Worm (Caenorhabditis elegans) whole organism, L1 larva: ENCODE results near the gene Y39B6A.10.

Experiments used
- C04F5.9 ChIP-seq: sonication (generic microtip); optimal IDR thresholded peaks from 2 replicates; lab custom pipeline; 2016; ENCODE audit warnings: missing genetic modification characterization, missing compliant biosample characterization
- C16A3.4 ChIP-seq: fragments of 150-350 bp; optimal IDR thresholded peaks from 2 replicates; lab custom pipeline; 2014; ENCODE audit warnings: missing biosample characterization, missing genetic modification characterization
- C34B4.2 ChIP-seq: sonication (generic microtip); optimal IDR thresholded peaks from 2 replicates; lab custom pipeline; 2017; ENCODE audit warnings: mild to moderate bottlenecking, missing genetic modification characterization, missing compliant biosample characterization
- Y116A8C.19 ChIP-seq: sonication (generic microtip); optimal IDR thresholded peaks from 2 replicates; lab custom pipeline; 2016; ENCODE audit warnings: missing compliant biosample characterization, missing genetic modification characterization, borderline replicate concordance
- alr-1 ChIP-seq: fragments of 200-800 bp; sonication (Bioruptor generic); optimal IDR thresholded peaks from 2 replicates; lab custom pipeline; 2018; ENCODE audit warnings: borderline replicate concordance, mild to moderate bottlenecking, missing genetic modification characterization, missing compliant biosample characterization
- ama-1 ChIP-seq: fragments of 150-350 bp; optimal IDR thresholded peaks from 2 replicates; lab custom pipeline; 2014
- ceh-63 ChIP-seq: fragments of 200-800 bp; sonication (Bioruptor generic); optimal IDR thresholded peaks from 2 replicates; lab custom pipeline; 2018; ENCODE audit warnings: mild to moderate bottlenecking, missing genetic modification characterization, missing compliant biosample characterization
- ceh-82 ChIP-seq, 3 experiments: fragments of 150-350 bp in 1 of 3; sonication (generic microtip) in 2 of 3; optimal IDR thresholded peaks; 2 replicates each; lab custom pipeline; 2014 to 2017; ENCODE audit warnings: missing biosample characterization in 3 of 3, missing genetic modification characterization in 3 of 3
- ceh-88 ChIP-seq: fragments of 200-800 bp; sonication (Bioruptor generic); IDR thresholded peaks from 2 replicates; pipeline ENCODE4 v1.3.6; 2022; ENCODE audit warnings: missing genetic modification characterization, missing compliant biosample characterization
- ceh-90 ChIP-seq: sonication (generic microtip); optimal IDR thresholded peaks from 2 replicates; lab custom pipeline; 2016; ENCODE audit warnings: missing genetic modification characterization, missing compliant biosample characterization
- dpl-1 ChIP-seq, 3 experiments: fragments of 150-350 bp in 2 of 3; sonication (generic microtip) in 1 of 3; optimal IDR thresholded peaks; 2 replicates each; lab custom pipeline; 2014 to 2017; ENCODE audit warnings: missing biosample characterization in 3 of 3, missing genetic modification characterization in 3 of 3, missing genetic modification reagents in 3 of 3
- dsc-1 ChIP-seq: sonication (generic microtip); optimal IDR thresholded peaks from 2 replicates; lab custom pipeline; 2016; ENCODE audit warnings: mild to moderate bottlenecking, missing genetic modification characterization, missing compliant biosample characterization
- egl-13 ChIP-seq: sonication (generic microtip); optimal IDR thresholded peaks from 2 replicates; lab custom pipeline; 2016; ENCODE audit warnings: missing genotype, missing genetic modification reagents, missing genetic modification characterization, missing compliant biosample characterization
- elt-3 ChIP-seq, 6 experiments: fragments of 150-350 bp in 1 of 6; sonication (generic microtip); optimal IDR thresholded peaks; 2 replicates each; lab custom pipeline; 2017 to 2018; ENCODE audit warnings: missing biosample characterization in 6 of 6, missing genetic modification characterization in 6 of 6, inconsistent platforms in 1 of 6
- ets-5 ChIP-seq: fragments of 200-800 bp; sonication (Bioruptor generic); IDR thresholded peaks from 2 replicates; pipeline ENCODE4 v1.3.6; 2022; ENCODE audit warnings: missing genetic modification characterization, missing compliant biosample characterization
- fkh-4 ChIP-seq: sonication (generic microtip); optimal IDR thresholded peaks from 2 replicates; lab custom pipeline; 2016; ENCODE audit warnings: missing compliant biosample characterization, missing genetic modification characterization, borderline replicate concordance
- fos-1 ChIP-seq: fragments of 150-350 bp; optimal IDR thresholded peaks from 2 replicates; lab custom pipeline; 2014; ENCODE audit warnings: missing biosample characterization, missing genetic modification characterization
- hlh-4 ChIP-seq: sonication (generic microtip); optimal IDR thresholded peaks from 2 replicates; lab custom pipeline; 2016; ENCODE audit warnings: mild to moderate bottlenecking, missing genetic modification characterization, missing compliant biosample characterization
- hpl-2 ChIP-seq: fragments of 150-350 bp; optimal IDR thresholded peaks from 2 replicates; lab custom pipeline; 2014; ENCODE audit warnings: missing biosample characterization, missing genetic modification reagents, missing genetic modification characterization
- isw-1 ChIP-seq: fragments of 200-800 bp; sonication (Bioruptor generic); IDR thresholded peaks from 2 replicates; pipeline ENCODE4 v1.3.6; 2022; ENCODE audit warnings: missing genetic modification characterization, missing compliant biosample characterization
- lin-39 ChIP-seq: fragments of 150-350 bp; optimal IDR thresholded peaks from 2 replicates; lab custom pipeline; 2014; ENCODE audit warnings: missing biosample characterization, missing genetic modification reagents, missing genetic modification characterization
- lir-3 ChIP-seq: sonication (generic microtip); optimal IDR thresholded peaks from 2 replicates; lab custom pipeline; 2016; ENCODE audit warnings: mild to moderate bottlenecking, missing genetic modification characterization, moderate library complexity, missing compliant biosample characterization; ENCODE audit not compliant: poor library complexity
- lsy-2 ChIP-seq, 2 experiments: fragments of 150-350 bp; optimal IDR thresholded peaks; 2 replicates each; lab custom pipeline; 2014; ENCODE audit warnings: missing biosample characterization in 2 of 2, missing genetic modification characterization in 2 of 2
- mdl-1 ChIP-seq, 2 experiments: fragments of 150-350 bp; optimal IDR thresholded peaks; 2 replicates each; lab custom pipeline; 2014 to 2017; ENCODE audit warnings: missing biosample characterization in 2 of 2, missing genetic modification characterization in 2 of 2, inconsistent platforms in 1 of 2
- mep-1 ChIP-seq: fragments of 150-350 bp; optimal IDR thresholded peaks from 2 replicates; lab custom pipeline; 2014; ENCODE audit warnings: missing biosample characterization, missing genetic modification characterization
- nhr-11 ChIP-seq: fragments of 150-350 bp; optimal IDR thresholded peaks from 2 replicates; lab custom pipeline; 2014; ENCODE audit warnings: missing biosample characterization, missing genetic modification characterization
- nhr-12 ChIP-seq: sonication (generic microtip); optimal IDR thresholded peaks from 2 replicates; lab custom pipeline; 2017; ENCODE audit warnings: missing biosample characterization, missing genetic modification characterization
- nhr-19 ChIP-seq: fragments of 200-800 bp; sonication (Bioruptor generic); conservative IDR thresholded peaks from 2 replicates; pipeline ENCODE4 v1.3.6; 2022; ENCODE audit warnings: missing genetic modification characterization, missing compliant biosample characterization
- nhr-237 ChIP-seq: fragments of 150-350 bp; optimal IDR thresholded peaks from 2 replicates; lab custom pipeline; 2014; ENCODE audit warnings: missing biosample characterization, missing genetic modification characterization
- nhr-47 ChIP-seq: sonication (generic microtip); optimal IDR thresholded peaks from 2 replicates; lab custom pipeline; 2016; ENCODE audit warnings: mild to moderate bottlenecking, missing genetic modification characterization, moderate library complexity, missing compliant biosample characterization
- nhr-71 ChIP-seq: sonication (generic microtip); optimal IDR thresholded peaks from 2 replicates; lab custom pipeline; 2016; ENCODE audit warnings: mild to moderate bottlenecking, missing genetic modification characterization, moderate library complexity, missing compliant biosample characterization
- nhr-76 ChIP-seq: sonication (generic microtip); optimal IDR thresholded peaks from 2 replicates; lab custom pipeline; 2017; ENCODE audit warnings: missing biosample characterization, missing genetic modification characterization
- nhr-77 ChIP-seq: fragments of 150-350 bp; optimal IDR thresholded peaks from 2 replicates; lab custom pipeline; 2014; ENCODE audit warnings: missing biosample characterization, missing genetic modification characterization
- nhr-84 ChIP-seq: sonication (generic microtip); optimal IDR thresholded peaks from 2 replicates; lab custom pipeline; 2017; ENCODE audit warnings: missing biosample characterization, missing genetic modification characterization
- nhr-85 ChIP-seq: sonication (generic microtip); peaks from one replicate; lab custom pipeline; 2016; ENCODE audit warnings: missing genetic modification characterization, inconsistent platforms, missing compliant biosample characterization
- pag-3 ChIP-seq: sonication (generic microtip); optimal IDR thresholded peaks from 2 replicates; lab custom pipeline; 2017; ENCODE audit warnings: missing genetic modification characterization, mild to moderate bottlenecking, missing compliant biosample characterization, antibody characterized with exemption, borderline replicate concordance; ENCODE audit not compliant: insufficient read depth
- pqm-1 ChIP-seq: sonication (generic microtip); optimal IDR thresholded peaks from 3 replicates; lab custom pipeline; 2017; ENCODE audit warnings: missing biosample characterization, missing genetic modification characterization
- rnt-1 ChIP-seq: sonication (generic microtip); optimal IDR thresholded peaks from 2 replicates; lab custom pipeline; 2016; ENCODE audit warnings: mild to moderate bottlenecking, missing genetic modification characterization, moderate library complexity, missing compliant biosample characterization
- snpc-4 ChIP-seq: fragments of 150-350 bp; optimal IDR thresholded peaks from 2 replicates; lab custom pipeline; 2014; ENCODE audit warnings: missing biosample characterization, missing genetic modification characterization
- snu-23 ChIP-seq: sonication (generic microtip); optimal IDR thresholded peaks from 2 replicates; lab custom pipeline; 2016; ENCODE audit warnings: missing genetic modification characterization, missing compliant biosample characterization
- sptf-1 ChIP-seq: fragments of 150-350 bp; optimal IDR thresholded peaks from 2 replicates; lab custom pipeline; 2014; ENCODE audit warnings: missing biosample characterization, missing genetic modification characterization
- tlp-1 ChIP-seq: fragments of 150-350 bp; optimal IDR thresholded peaks from 2 replicates; lab custom pipeline; 2014; ENCODE audit warnings: missing biosample characterization, missing genetic modification characterization
- unc-30 ChIP-seq: sonication (generic microtip); optimal IDR thresholded peaks from 2 replicates; lab custom pipeline; 2017; ENCODE audit warnings: missing biosample characterization, missing genetic modification characterization
- unc-62 ChIP-seq: fragments of 150-350 bp; optimal IDR thresholded peaks from 2 replicates; lab custom pipeline; 2014; ENCODE audit warnings: missing biosample characterization, missing genetic modification reagents, missing genetic modification characterization
- unc-86 ChIP-seq: sonication (generic microtip); optimal IDR thresholded peaks from 2 replicates; lab custom pipeline; 2016; ENCODE audit warnings: missing genetic modification characterization, missing compliant biosample characterization
- vab-15 ChIP-seq: sonication (generic microtip); optimal IDR thresholded peaks from 2 replicates; lab custom pipeline; 2017; ENCODE audit warnings: missing genotype, mild to moderate bottlenecking, missing genetic modification characterization, missing compliant biosample characterization
- zag-1 ChIP-seq: fragments of 150-350 bp; optimal IDR thresholded peaks from 2 replicates; lab custom pipeline; 2014; ENCODE audit warnings: missing biosample characterization, missing genetic modification characterization
- ztf-11 ChIP-seq, 2 experiments: sonication (generic microtip); optimal IDR thresholded peaks; 2 replicates each; lab custom pipeline; 2016 to 2017; ENCODE audit warnings: missing genetic modification characterization in 2 of 2, missing biosample characterization in 1 of 2, missing compliant biosample characterization in 1 of 2

The Y39B6A.10 gene

ce11 chrV:19119260-19119659 is 14.1 kb downstream of the Y39B6A.10 start, which contains the start of gene Y39B6A.13 (continued):
- TF ChIP-seq nhr-84 (no peak), pag-3 (tag; lab: Kevin White, UChicago) (no peak), C34B4.2 (tag; lab: Kevin White, UChicago) (no peak), egl-13 (no peak), hlh-4 (tag; lab: Kevin White, UChicago) (no peak), hpl-2 (GFP tag; lab: Kevin White, UChicago) (no peak), ama-1 (lab: Kevin White, UChicago) (no peak), mdl-1 (tag; optimal IDR thresholded peaks at IDR 0.05; lab: Kevin White, UChicago) (no peak), Y116A8C.19 (no peak), dpl-1 (GFP tag; optimal IDR thresholded peaks at IDR 0.05; lab: Kevin White, UChicago) (peak; percentile 78 to 89 (median 88)), zag-1 (tag; lab: Kevin White, UChicago) (no peak), sptf-1 (tag; lab: Kevin White, UChicago) (no peak), nhr-77 (tag; lab: Kevin White, UChicago) (no peak), C16A3.4 (tag; lab: Kevin White, UChicago) (peak; percentile 41), lsy-2 (tag; optimal IDR thresholded peaks at IDR 0.05; lab: Kevin White, UChicago) (peak; percentile 52 to 58), nhr-19 (GFP tag; lab: Robert Waterston, UW) (peak; percentile 48; the same call in 1 of the 2 replicates), vab-15 (tag; lab: Kevin White, UChicago) (no peak), rnt-1 (tag; lab: Kevin White, UChicago) (peak; percentile 42), lin-39 (tag; lab: Kevin White, UChicago) (no peak), fkh-4 (tag; lab: Kevin White, UChicago) (no peak), ceh-82 (tag; optimal IDR thresholded peaks at IDR 0.05; lab: Kevin White, UChicago) (peak in 2 of 3 experiments; percentile 23 to 39), unc-62 (GFP tag; lab: Kevin White, UChicago) (no peak), mep-1 (tag; lab: Kevin White, UChicago) (peak; percentile 9), dsc-1 (tag; lab: Kevin White, UChicago) (no peak), lir-3 (tag; lab: Kevin White, UChicago) (no peak), ztf-11 (tag; optimal IDR thresholded peaks at IDR 0.05; lab: Kevin White, UChicago) (no peak), nhr-71 (tag; lab: Kevin White, UChicago) (no peak), nhr-12 (tag; lab: Kevin White, UChicago) (no peak), ceh-88 (no peak), nhr-11 (tag; lab: Kevin White, UChicago) (no peak), tlp-1 (no peak), snpc-4 (tag; lab: Kevin White, UChicago) (no peak), nhr-85 (tag; lab: Kevin White, UChicago) (peak; percentile 33), alr-1 (tag; lab: Kevin White, UChicago) (no peak), unc-86 (tag; lab: Kevin White, UChicago) (peak; percentile 12), ets-5 (GFP tag; lab: Robert Waterston, UW) (no peak), unc-30 (tag; lab: Kevin White, UChicago) (no peak), fos-1 (tag; lab: Kevin White, UChicago) (no peak), snu-23 (GFP tag; lab: Kevin White, UChicago) (peak; percentile 64), nhr-237 (no peak), pqm-1 (tag; lab: Kevin White, UChicago) (no peak), elt-3 (tag; optimal IDR thresholded peaks at IDR 0.05; lab: Kevin White, UChicago) (peak in 1 of 6 experiments; percentile 7), ceh-90 (no peak), C04F5.9 (tag; lab: Kevin White, UChicago) (no peak), ceh-63 (GFP tag; lab: Kevin White, UChicago) (no peak), nhr-47 (tag; lab: Kevin White, UChicago) (peak; percentile 64), nhr-76 (no peak), isw-1 (GFP tag; lab: Robert Waterston, UW) (peak; percentile 20; the same call in 1 of the 2 replicates)
